Fruit fly (Drosophila melanogaster) whole organism, pupa: ENCODE measurements around the gene nrv1.

Source experiments
- CG14655 ChIP-seq: fragments of 200-800 bp; sonication (Bioruptor generic); optimal IDR thresholded peaks from 3 replicates; lab custom pipeline; 2017; ENCODE audit warnings: mild to moderate bottlenecking, missing biosample characterization, missing genetic modification reagents, missing genetic modification characterization
- CG4496 ChIP-seq: fragments of 200-800 bp; sonication (Bioruptor generic); IDR thresholded peaks from 3 replicates; pipeline ENCODE4 v1.3.6; 2022; ENCODE audit warnings: missing biosample characterization, missing genetic modification characterization
- EcR ChIP-seq: fragments of 200-800 bp; sonication (Bioruptor generic); optimal IDR thresholded peaks from 3 replicates; lab custom pipeline; 2019; ENCODE audit warnings: missing biosample characterization, missing genetic modification characterization, mild to moderate bottlenecking, moderate library complexity, missing genetic modification reagents
- Pif1B ChIP-seq: fragments of 200-800 bp; sonication (Bioruptor generic); optimal IDR thresholded peaks from 3 replicates; lab custom pipeline; 2016; ENCODE audit warnings: missing biosample characterization, missing genetic modification characterization
- fd96Ca ChIP-seq: fragments of 200-800 bp; sonication (Bioruptor generic); IDR thresholded peaks from 3 replicates; pipeline ENCODE4 v1.3.6; 2022; ENCODE audit warnings: missing biosample characterization, missing genetic modification characterization

DNA sequence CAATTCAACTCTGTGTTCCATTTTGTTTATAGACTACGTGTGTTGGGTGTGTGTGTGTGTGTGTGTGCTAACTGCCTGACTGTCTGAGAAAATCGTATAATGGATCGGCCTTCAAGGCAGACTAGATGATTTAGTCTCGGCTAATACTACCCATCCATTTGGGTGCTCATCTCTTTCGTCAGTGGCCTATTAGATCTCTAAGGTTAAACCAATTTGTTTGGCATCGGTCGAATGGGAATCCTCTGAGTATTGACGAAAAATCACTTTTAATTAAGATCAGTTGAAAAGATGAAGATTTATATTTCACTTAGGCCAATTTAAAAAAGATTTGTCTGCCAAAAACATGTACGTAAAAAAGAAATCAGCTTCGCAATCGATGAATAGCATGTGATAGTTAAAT, 41.1 kb downstream of the nrv1 start, which contains the start of gene CG31910:
- no peak for TF ChIP-seq CG14655 (GFP tag; lab: Kevin White, UChicago)
- no peak for TF ChIP-seq EcR (GFP tag; lab: Kevin White, UChicago)
- TF ChIP-seq CG4496 (GFP tag; lab: Robert Waterston, UW): no peak
- TF ChIP-seq Pif1B: no peak
- no peak for TF ChIP-seq fd96Ca (GFP tag; lab: Robert Waterston, UW)
